Worm (Caenorhabditis elegans): ENCODE data around the gene F31D5.1.

DNA sequence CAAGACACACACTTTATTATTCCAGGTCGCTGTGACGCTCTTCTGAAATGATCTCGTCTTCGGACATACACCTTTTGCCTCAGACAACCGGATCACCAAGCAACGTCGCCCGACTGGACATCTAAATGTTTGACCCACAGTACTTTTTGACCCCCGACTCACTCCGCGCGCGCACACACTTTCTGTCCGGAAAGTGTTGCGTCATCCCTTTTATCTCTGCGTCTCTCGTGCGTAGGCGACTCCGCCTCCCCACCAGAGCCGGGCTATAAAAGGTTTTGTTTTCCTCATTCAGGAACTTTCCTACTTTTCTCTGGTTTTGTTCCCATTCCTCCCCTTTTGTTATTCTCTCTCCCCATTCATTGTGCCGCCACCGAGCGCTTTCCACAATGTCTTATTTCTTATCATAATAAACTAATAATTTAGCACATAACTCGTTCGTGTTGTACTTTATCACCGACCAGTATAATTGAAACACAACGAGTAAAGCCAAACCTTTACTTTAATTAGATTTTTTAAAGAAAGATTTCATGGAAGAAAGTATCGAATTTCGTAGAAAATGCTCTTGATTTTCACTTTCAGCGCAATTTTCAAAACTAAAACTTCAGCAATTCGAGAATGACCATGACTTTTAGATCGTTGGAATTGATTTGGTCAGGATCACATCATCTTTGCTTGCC lies 10.0 kb upstream of the F31D5.1 start, which contains the start of gene F31D5.6:
- TF ChIP-seq attf-4 (tag; optimal IDR thresholded peaks at IDR 0.05): no peak
- TF ChIP-seq aly-2 (tag; optimal IDR thresholded peaks at IDR 0.05): no peak
- TF ChIP-seq ceh-82 (tag; optimal IDR thresholded peaks at IDR 0.05): no peak
- TF ChIP-seq nhr-11 (tag; optimal IDR thresholded peaks at IDR 0.05): no peak
- TF ChIP-seq gei-8 (GFP tag; optimal IDR thresholded peaks at IDR 0.05): no peak
- no peak for TF ChIP-seq ama-1 (optimal IDR thresholded peaks at IDR 0.05)
- TF ChIP-seq unc-62 (GFP tag; optimal IDR thresholded peaks at IDR 0.05 in 1 of 2): no peak
- TF ChIP-seq unc-62 (tag; optimal IDR thresholded peaks at IDR 0.05): no peak
- TF ChIP-seq nhr-77 (tag; optimal IDR thresholded peaks at IDR 0.05): no peak
- no peak for TF ChIP-seq ceh-28 (tag; optimal IDR thresholded peaks at IDR 0.05)
- no peak for TF ChIP-seq tag-97 (GFP tag; IDR thresholded peaks at IDR 0.05)

All from whole organism, L4 larva.